Fruit fly (Drosophila melanogaster) whole organism, adult: ENCODE results near the gene mRF1.

ENCODE experiments used
- CG11617 ChIP-seq: fragments of 200-800 bp; sonication (Bioruptor generic); optimal IDR thresholded peaks from 2 replicates; lab custom pipeline; 2017; ENCODE audit warnings: mild to moderate bottlenecking, missing biosample characterization, missing genetic modification reagents, missing genetic modification characterization
- CG14711 ChIP-seq: fragments of 200-800 bp; sonication (Bioruptor generic); optimal IDR thresholded peaks from 2 replicates; lab custom pipeline; 2018; ENCODE audit warnings: missing biosample characterization, mild to moderate bottlenecking, missing genetic modification characterization, moderate library complexity
- CG1620 ChIP-seq: fragments of 200-800 bp; sonication (Bioruptor generic); optimal IDR thresholded peaks from 2 replicates; lab custom pipeline; 2016; ENCODE audit warnings: missing biosample characterization, missing genetic modification characterization
- CG33017 ChIP-seq: fragments of 200-800 bp; sonication (Bioruptor generic); optimal IDR thresholded peaks from 2 replicates; lab custom pipeline; 2018; ENCODE audit warnings: missing biosample characterization, mild to moderate bottlenecking, missing genetic modification characterization, moderate library complexity
- CG5204 ChIP-seq: fragments of 200-800 bp; sonication (Bioruptor generic); optimal IDR thresholded peaks from 2 replicates; lab custom pipeline; 2016; ENCODE audit warnings: missing biosample characterization, missing genetic modification characterization
- CG7045 ChIP-seq: fragments of 200-800 bp; sonication (Bioruptor generic); optimal IDR thresholded peaks from 2 replicates; lab custom pipeline; 2017; ENCODE audit warnings: missing biosample characterization, mild to moderate bottlenecking, missing genetic modification characterization
- CG7101 ChIP-seq: fragments of 200-800 bp; sonication (Bioruptor generic); optimal IDR thresholded peaks from 2 replicates; lab custom pipeline; 2018; ENCODE audit warnings: missing biosample characterization, mild to moderate bottlenecking, missing genetic modification characterization, moderate library complexity
- Clk ChIP-seq: fragments of 200-800 bp; sonication (Bioruptor generic); optimal IDR thresholded peaks from 2 replicates; lab custom pipeline; 2017; ENCODE audit warnings: missing biosample characterization, missing genetic modification characterization
- Crg-1 ChIP-seq: fragments of 200-800 bp; sonication (Bioruptor generic); optimal IDR thresholded peaks from 2 replicates; lab custom pipeline; 2016; ENCODE audit warnings: missing biosample characterization, missing genetic modification characterization
- Hr96 ChIP-seq: fragments of 200-800 bp; sonication (Bioruptor generic); optimal IDR thresholded peaks from 2 replicates; lab custom pipeline; 2016; ENCODE audit warnings: missing biosample characterization, missing genetic modification characterization
- Mnt ChIP-seq: fragments of 200-800 bp; sonication (Bioruptor generic); optimal IDR thresholded peaks from 2 replicates; lab custom pipeline; 2016; ENCODE audit warnings: missing biosample characterization, mild to moderate bottlenecking, missing genetic modification characterization
- bab1 ChIP-seq: fragments of 200-800 bp; sonication (Bioruptor generic); optimal IDR thresholded peaks from 3 replicates; lab custom pipeline; 2019; ENCODE audit warnings: missing biosample characterization, mild to moderate bottlenecking, missing genetic modification characterization, moderate library complexity
- cic ChIP-seq: fragments of 200-800 bp; sonication (Bioruptor generic); optimal IDR thresholded peaks from 2 replicates; lab custom pipeline; 2017; ENCODE audit warnings: missing biosample characterization, mild to moderate bottlenecking, missing genetic modification characterization, moderate library complexity
- cnc ChIP-seq, 2 experiments: fragments of >200 bp; optimal IDR thresholded peaks; 2 replicates each; lab custom pipeline; 2017
- kay ChIP-seq: fragments of 200-800 bp; sonication (Bioruptor generic); peaks from one replicate; lab custom pipeline; 2016; ENCODE audit warnings: missing biosample characterization, missing genetic modification characterization, borderline replicate concordance
- ovo ChIP-seq: fragments of 200-800 bp; sonication (Bioruptor generic); optimal IDR thresholded peaks from 2 replicates; lab custom pipeline; 2016; ENCODE audit warnings: missing biosample characterization, missing genetic modification characterization
- pad ChIP-seq: fragments of 200-800 bp; sonication (Bioruptor generic); optimal IDR thresholded peaks from 3 replicates; lab custom pipeline; 2017; ENCODE audit warnings: missing biosample characterization, missing genetic modification characterization, mild to moderate bottlenecking, moderate library complexity, missing genetic modification reagents
- tj ChIP-seq: fragments of 200-800 bp; sonication (Bioruptor generic); optimal IDR thresholded peaks from 3 replicates; lab custom pipeline; 2017; ENCODE audit warnings: missing biosample characterization, mild to moderate bottlenecking, missing genetic modification characterization, moderate library complexity
- toe ChIP-seq: fragments of 200-800 bp; sonication (Bioruptor generic); optimal IDR thresholded peaks from 2 replicates; lab custom pipeline; 2016; ENCODE audit warnings: missing biosample characterization, missing genetic modification characterization

mRF1 gene

DNA sequence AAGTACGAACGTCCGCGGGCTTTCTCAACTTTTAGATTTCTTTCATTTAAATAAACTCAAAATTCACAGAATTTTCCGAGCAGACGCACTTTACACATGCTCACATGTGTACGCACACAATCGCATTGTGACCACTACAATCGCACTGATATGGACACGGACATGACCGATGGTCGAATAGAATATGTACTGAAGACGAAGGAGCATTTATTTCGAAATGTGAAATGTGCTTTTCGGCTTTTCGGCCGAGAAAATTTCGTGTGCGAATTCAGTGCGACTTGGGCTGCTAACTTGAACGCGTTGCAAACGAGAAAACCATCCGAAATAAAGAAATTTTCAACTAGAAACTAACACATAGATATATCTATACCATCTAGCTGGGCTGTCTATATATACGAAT lies 41.0 kb downstream of the mRF1 start, which contains the start of gene CG44085:
Gene CG44085 (plus strand): TSS at position 269 of the 400 bp plus-strand sequence.
- TF ChIP-seq CG5204 (GFP tag; lab: Kevin White, UChicago) = no peak
- TF ChIP-seq tj (GFP tag; lab: Kevin White, UChicago) = no peak
- TF ChIP-seq Hr96 = no peak
- no peak for TF ChIP-seq toe (GFP tag; lab: Kevin White, UChicago)
- no peak for TF ChIP-seq CG33017 (tag; lab: Kevin White, UChicago)

DNA sequence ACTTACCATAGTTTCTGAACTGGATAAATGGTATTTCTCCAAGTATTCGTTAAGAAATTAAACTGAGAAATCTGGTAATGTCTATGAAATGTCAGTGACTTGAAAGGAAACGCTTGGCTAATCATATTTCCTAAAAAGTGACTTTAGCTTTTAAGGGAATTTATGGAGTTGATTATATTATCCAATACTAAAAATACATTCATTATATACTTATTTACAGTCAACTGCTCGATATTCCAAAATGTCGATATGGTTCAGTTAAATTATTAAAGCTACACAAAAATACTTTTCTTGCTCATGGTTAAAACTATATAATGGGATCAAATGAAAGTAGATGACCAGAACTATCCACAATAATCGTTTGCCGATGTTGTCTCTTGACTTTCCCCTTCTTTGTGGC lies 46.0 kb downstream of the mRF1 start, which contains the start of gene CG31848:
Gene CG31848 (minus strand): TSS at position 101 of the 400 bp plus-strand sequence.
- no peak for TF ChIP-seq Hr96
- no peak for TF ChIP-seq Clk

DNA sequence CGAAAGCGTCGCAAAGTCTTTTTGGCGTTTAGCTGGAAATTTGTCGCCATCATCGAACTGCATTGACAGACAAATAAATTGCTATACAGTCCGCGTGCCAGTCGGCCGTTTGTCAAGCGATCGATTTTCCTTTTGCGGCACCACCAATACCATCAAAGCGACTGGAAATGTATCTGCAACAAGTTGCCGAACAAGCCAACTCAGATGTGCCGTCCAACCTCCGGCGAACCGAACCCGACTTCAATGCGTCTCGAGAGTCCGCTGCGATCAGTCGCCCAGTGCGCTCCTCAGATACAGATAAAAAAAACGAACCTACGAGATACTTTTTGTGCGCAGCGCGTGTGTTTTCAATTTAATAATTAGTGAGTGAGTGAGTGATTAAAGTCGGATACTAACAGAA lies 46.8 kb downstream of the mRF1 start:
- no peak for TF ChIP-seq cnc (optimal IDR thresholded peaks at IDR 0.05; lab: Kevin White, UChicago)
- no peak for TF ChIP-seq CG33017 (tag; lab: Kevin White, UChicago)
- no peak for TF ChIP-seq kay (GFP tag; lab: Kevin White, UChicago)
- TF ChIP-seq CG1620 (GFP tag; lab: Kevin White, UChicago) = no peak
- TF ChIP-seq pad (GFP tag; lab: Kevin White, UChicago) = no peak
- TF ChIP-seq tj (GFP tag; lab: Kevin White, UChicago) = no peak
- TF ChIP-seq cic (GFP tag; lab: Kevin White, UChicago) = no peak
- no peak for TF ChIP-seq CG7101
- no peak for TF ChIP-seq ovo (GFP tag; lab: Kevin White, UChicago)
- no peak for TF ChIP-seq Clk
- TF ChIP-seq Crg-1 = no peak
- TF ChIP-seq Mnt (GFP tag; lab: Kevin White, UChicago) = no peak
- TF ChIP-seq bab1 = no peak
- TF ChIP-seq CG14711 (tag; lab: Kevin White, UChicago) = no peak
- no peak for TF ChIP-seq toe (GFP tag; lab: Kevin White, UChicago)
- no peak for TF ChIP-seq CG7045 (GFP tag; lab: Kevin White, UChicago)
- no peak for TF ChIP-seq CG11617 (GFP tag; lab: Kevin White, UChicago)
- no peak for TF ChIP-seq CG5204 (GFP tag; lab: Kevin White, UChicago)
- TF ChIP-seq Hr96 = no peak

DNA sequence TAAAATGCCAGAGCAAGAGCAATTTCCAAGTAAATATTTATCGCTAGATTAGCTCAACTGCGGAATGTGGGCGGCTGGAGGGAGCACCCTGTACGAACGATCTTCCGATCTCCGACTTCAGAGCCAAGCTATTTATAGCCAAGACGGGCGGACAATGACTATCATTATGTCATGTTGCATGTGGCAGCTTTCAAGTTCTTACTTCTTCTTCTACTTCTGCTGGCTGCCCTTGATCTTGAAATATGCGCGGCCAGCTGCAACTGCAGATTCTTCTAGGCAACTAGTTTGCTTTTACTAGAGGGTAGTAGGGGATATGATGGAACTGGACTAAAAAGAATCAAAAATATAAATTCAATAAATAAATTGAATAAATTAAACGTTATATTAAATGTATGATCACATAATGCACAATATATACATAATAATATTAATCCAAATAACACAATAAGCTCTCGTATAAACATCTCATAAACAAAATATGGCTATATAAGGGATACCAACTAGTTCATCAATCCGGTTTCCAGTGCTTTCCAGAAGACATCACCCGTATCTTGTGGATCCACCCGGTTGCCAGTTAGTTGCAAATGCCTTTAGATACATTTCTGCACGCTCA lies 48.4 kb downstream of the mRF1 start:
- TF ChIP-seq tj (GFP tag; lab: Kevin White, UChicago) (no peak), CG5204 (GFP tag; lab: Kevin White, UChicago) (no peak), CG11617 (GFP tag; lab: Kevin White, UChicago) (no peak), CG7101 (no peak)
